Worm (Caenorhabditis elegans) whole organism, early embryonic: ENCODE data around the gene pup-2.

ENCODE experiments used
- B0310.2 ChIP-seq: sonication (generic microtip); optimal IDR thresholded peaks from 2 replicates; lab custom pipeline; 2016; ENCODE audit warnings: mild to moderate bottlenecking, missing genetic modification characterization, missing compliant biosample characterization
- aly-1 ChIP-seq: sonication (generic microtip); optimal IDR thresholded peaks from 2 replicates; lab custom pipeline; 2016; ENCODE audit warnings: missing genetic modification characterization, missing compliant biosample characterization
- ama-1 ChIP-seq: fragments of 150-350 bp; optimal IDR thresholded peaks from 2 replicates; lab custom pipeline; 2014
- ceh-13 ChIP-seq: fragments of 200-800 bp; sonication (Bioruptor generic); optimal IDR thresholded peaks from 2 replicates; lab custom pipeline; 2018; ENCODE audit warnings: mild to moderate bottlenecking, missing genetic modification characterization, missing compliant biosample characterization
- ceh-36 ChIP-seq: sonication (generic microtip); optimal IDR thresholded peaks from 2 replicates; lab custom pipeline; 2016; ENCODE audit warnings: missing genetic modification characterization, inconsistent platforms, missing compliant biosample characterization
- ets-7 ChIP-seq: sonication (generic microtip); optimal IDR thresholded peaks from 2 replicates; lab custom pipeline; 2016; ENCODE audit warnings: missing genotype, missing genetic modification characterization, missing compliant biosample characterization
- flt-1 ChIP-seq: fragments of 200-800 bp; sonication (Bioruptor generic); IDR thresholded peaks from 2 replicates; pipeline ENCODE4 v1.3.6; 2022; ENCODE audit warnings: missing genetic modification characterization, missing compliant biosample characterization
- hmbx-1 ChIP-seq: sonication (generic microtip); optimal IDR thresholded peaks from 2 replicates; lab custom pipeline; 2016; ENCODE audit warnings: mild to moderate bottlenecking, missing genetic modification characterization, missing compliant biosample characterization
- hmg-4 ChIP-seq: fragments of 200-800 bp; sonication (Bioruptor generic); optimal IDR thresholded peaks from 2 replicates; lab custom pipeline; 2018; ENCODE audit warnings: mild to moderate bottlenecking, missing genetic modification characterization, missing compliant biosample characterization
- hnd-1 ChIP-seq: sonication (generic microtip); optimal IDR thresholded peaks from 2 replicates; lab custom pipeline; 2016; ENCODE audit warnings: missing genetic modification characterization, missing compliant biosample characterization
- pes-1 ChIP-seq: fragments of 200-800 bp; sonication (Bioruptor generic); IDR thresholded peaks from 2 replicates; pipeline ENCODE4 v1.3.6; 2022; ENCODE audit warnings: missing genetic modification reagents, missing genetic modification characterization, missing compliant biosample characterization
- scrt-1 ChIP-seq: fragments of 200-800 bp; sonication (Bioruptor generic); IDR thresholded peaks from 2 replicates; pipeline ENCODE4 v1.3.6; 2022; ENCODE audit warnings: missing genetic modification characterization, missing compliant biosample characterization
- sea-1 ChIP-seq: fragments of 200-800 bp; sonication (Bioruptor generic); conservative IDR thresholded peaks from 2 replicates; pipeline ENCODE4 v1.3.6; 2022; ENCODE audit warnings: missing genetic modification characterization, missing compliant biosample characterization
- tbx-11 ChIP-seq: fragments of 200-800 bp; sonication (Bioruptor generic); IDR thresholded peaks from 2 replicates; pipeline ENCODE4 v1.3.6; 2022; ENCODE audit warnings: missing genetic modification characterization, missing compliant biosample characterization
- tbx-37 ChIP-seq: fragments of 200-800 bp; sonication (Bioruptor generic); conservative IDR thresholded peaks from 2 replicates; pipeline ENCODE4 v1.3.6; 2022; ENCODE audit warnings: missing genetic modification reagents, missing genetic modification characterization, missing compliant biosample characterization

The pup-2 gene

DNA sequence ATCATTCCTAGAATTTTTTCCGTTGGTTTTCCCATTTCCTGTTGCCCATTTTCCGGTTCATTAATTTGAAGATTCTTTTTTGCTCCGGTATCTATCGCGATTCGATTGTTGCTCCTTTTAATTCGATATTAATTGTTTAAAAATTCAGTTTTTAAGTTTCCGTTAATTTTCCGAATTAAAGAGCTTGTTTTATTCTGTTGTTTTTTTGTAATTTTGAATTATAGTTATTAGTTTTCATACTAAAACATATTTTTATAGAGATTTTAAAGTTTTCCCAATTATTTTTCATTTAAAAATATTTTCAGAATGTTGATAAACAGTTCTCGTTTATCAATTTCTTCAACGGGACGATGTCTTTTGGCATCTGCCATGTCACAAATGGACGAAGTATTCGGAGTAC lies 48.6 kb downstream of the pup-2 start, which contains the start of gene mrps-26:
Gene mrps-26, plus strand, starts transcription at position 301 of the 400 bp plus-strand sequence.
- TF ChIP-seq aly-1 (tag; lab: Kevin White, UChicago) (no peak), ceh-36 (tag; lab: Kevin White, UChicago) (no peak), flt-1 (GFP tag; lab: Robert Waterston, UW) (no peak), hmbx-1 (tag; lab: Kevin White, UChicago) (no peak), scrt-1 (GFP tag; lab: Robert Waterston, UW) (no peak), ets-7 (tag; lab: Kevin White, UChicago) (no peak), sea-1 (GFP tag; lab: Robert Waterston, UW) (no peak), pes-1 (GFP tag; lab: Robert Waterston, UW) (no peak), B0310.2 (no peak), hmg-4 (GFP tag; lab: Kevin White, UChicago) (no peak), ama-1 (no peak), hnd-1 (tag; lab: Kevin White, UChicago) (no peak), ceh-13 (GFP tag; lab: Kevin White, UChicago) (no peak), tbx-37 (GFP tag; lab: Robert Waterston, UW) (no peak)

DNA sequence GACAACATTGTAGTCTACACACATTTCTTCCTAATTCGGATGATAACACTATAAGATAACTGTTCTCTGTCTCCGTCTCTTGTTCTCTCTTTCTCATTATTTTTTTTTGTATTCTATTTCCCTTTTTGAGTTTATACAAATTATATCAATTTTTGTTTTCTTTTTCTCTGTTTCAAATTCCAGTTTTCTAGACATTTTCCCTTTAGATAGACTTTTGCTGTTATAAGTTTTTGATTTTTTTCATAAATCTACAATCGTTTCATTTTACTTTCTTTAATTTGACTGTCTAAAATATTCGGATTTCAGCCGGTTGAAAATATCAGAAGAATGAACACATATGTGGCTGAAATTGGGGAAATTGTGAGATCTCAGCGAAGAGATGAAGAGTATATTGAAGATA lies 50.4 kb downstream of the pup-2 start, which contains the start of gene prx-10:
Gene prx-10, plus strand, starts transcription at position 301 of the 400 bp plus-strand sequence.
- no peak for TF ChIP-seq hnd-1 (tag; lab: Kevin White, UChicago)
- no peak for TF ChIP-seq ceh-36 (tag; lab: Kevin White, UChicago)
- no peak for TF ChIP-seq aly-1 (tag; lab: Kevin White, UChicago)
- no peak for TF ChIP-seq hmbx-1 (tag; lab: Kevin White, UChicago)
- TF ChIP-seq scrt-1 (GFP tag; lab: Robert Waterston, UW), result no peak
- TF ChIP-seq hmg-4 (GFP tag; lab: Kevin White, UChicago), result no peak
- no peak for TF ChIP-seq tbx-11 (GFP tag; lab: Robert Waterston, UW)
- TF ChIP-seq ama-1, result no peak
- no peak for TF ChIP-seq tbx-37 (GFP tag; lab: Robert Waterston, UW)
- TF ChIP-seq pes-1 (GFP tag; lab: Robert Waterston, UW), result no peak
- TF ChIP-seq ets-7 (tag; lab: Kevin White, UChicago), result no peak
